Worm (Caenorhabditis elegans) whole organism, late embryonic: ENCODE data around the gene C26B2.2.

Source experiments
- C08G9.2 ChIP-seq: sonication (generic microtip); optimal IDR thresholded peaks from 2 replicates; lab custom pipeline; 2016; ENCODE audit warnings: mild to moderate bottlenecking, missing genetic modification characterization, moderate library complexity, missing compliant biosample characterization
- F13H6.1 ChIP-seq: sonication (generic microtip); optimal IDR thresholded peaks from 2 replicates; lab custom pipeline; 2016; ENCODE audit warnings: missing genetic modification characterization, missing compliant biosample characterization
- T23F11.4 ChIP-seq: fragments of 200-800 bp; sonication (Bioruptor generic); optimal IDR thresholded peaks from 2 replicates; lab custom pipeline; 2018; ENCODE audit warnings: mild to moderate bottlenecking, missing genetic modification characterization, missing compliant biosample characterization
- Y22D7AL.16 ChIP-seq: sonication (generic microtip); optimal IDR thresholded peaks from 2 replicates; lab custom pipeline; 2016; ENCODE audit warnings: missing genetic modification characterization, missing compliant biosample characterization
- ahr-1 ChIP-seq: sonication (generic microtip); optimal IDR thresholded peaks from 2 replicates; lab custom pipeline; 2016; ENCODE audit warnings: missing genetic modification characterization, missing compliant biosample characterization
- ama-1 ChIP-seq: fragments of 150-350 bp; optimal IDR thresholded peaks from 2 replicates; lab custom pipeline; 2014
- ceh-18 ChIP-seq: sonication (generic microtip); optimal IDR thresholded peaks from 2 replicates; lab custom pipeline; 2016; ENCODE audit warnings: missing genetic modification characterization, missing compliant biosample characterization
- ceh-2 ChIP-seq: sonication (generic microtip); optimal IDR thresholded peaks from 2 replicates; lab custom pipeline; 2016; ENCODE audit warnings: missing genotype, missing genetic modification characterization, missing compliant biosample characterization
- ceh-30 ChIP-seq: fragments of 150-350 bp; optimal IDR thresholded peaks from 2 replicates; lab custom pipeline; 2014; ENCODE audit warnings: missing biosample characterization, missing genetic modification characterization
- ceh-31 ChIP-seq: sonication (generic microtip); optimal IDR thresholded peaks from 2 replicates; lab custom pipeline; 2016; ENCODE audit warnings: missing genetic modification characterization, missing compliant biosample characterization
- ceh-45 ChIP-seq: fragments of 200-800 bp; sonication (Bioruptor generic); IDR thresholded peaks from 2 replicates; pipeline ENCODE4 v1.3.6; 2022; ENCODE audit warnings: missing genetic modification reagents, missing genetic modification characterization, missing compliant biosample characterization
- ceh-48 ChIP-seq: sonication (generic microtip); optimal IDR thresholded peaks from 2 replicates; lab custom pipeline; 2016; ENCODE audit warnings: missing genetic modification characterization, inconsistent platforms, missing compliant biosample characterization
- ceh-6 ChIP-seq: fragments of 200-800 bp; sonication (Bioruptor generic); optimal IDR thresholded peaks from 2 replicates; lab custom pipeline; 2018; ENCODE audit warnings: mild to moderate bottlenecking, missing genetic modification characterization, missing compliant biosample characterization
- ceh-9 ChIP-seq: sonication (generic microtip); optimal IDR thresholded peaks from 2 replicates; lab custom pipeline; 2016; ENCODE audit warnings: mild to moderate bottlenecking, missing genetic modification characterization, inconsistent platforms, missing compliant biosample characterization
- che-1 ChIP-seq: sonication (generic microtip); optimal IDR thresholded peaks from 2 replicates; lab custom pipeline; 2016; ENCODE audit warnings: mild to moderate bottlenecking, missing genetic modification characterization, missing compliant biosample characterization
- dmd-4 ChIP-seq: sonication (generic microtip); optimal IDR thresholded peaks from 2 replicates; lab custom pipeline; 2016; ENCODE audit warnings: borderline replicate concordance, missing genetic modification characterization, missing compliant biosample characterization
- elt-2 ChIP-seq: sonication (generic microtip); optimal IDR thresholded peaks from 2 replicates; lab custom pipeline; 2016; ENCODE audit warnings: missing genetic modification reagents, missing genetic modification characterization, missing compliant biosample characterization
- elt-4 ChIP-seq: sonication (generic microtip); optimal IDR thresholded peaks from 2 replicates; lab custom pipeline; 2016; ENCODE audit warnings: missing genetic modification characterization, missing compliant biosample characterization
- fkh-10 ChIP-seq: fragments of 150-350 bp; optimal IDR thresholded peaks from 2 replicates; lab custom pipeline; 2014; ENCODE audit warnings: missing biosample characterization, missing genetic modification reagents, missing genetic modification characterization
- hlh-13 ChIP-seq: fragments of 200-800 bp; sonication (Bioruptor generic); optimal IDR thresholded peaks from 2 replicates; lab custom pipeline; 2018; ENCODE audit warnings: mild to moderate bottlenecking, missing genetic modification characterization, missing compliant biosample characterization
- hlh-30 ChIP-seq: sonication (generic microtip); optimal IDR thresholded peaks from 2 replicates; lab custom pipeline; 2017; ENCODE audit warnings: antibody characterized with exemption, missing genetic modification characterization, missing compliant biosample characterization; ENCODE audit not compliant: insufficient read depth
- hlh-6 ChIP-seq: sonication (generic microtip); optimal IDR thresholded peaks from 2 replicates; lab custom pipeline; 2016; ENCODE audit warnings: missing genotype, missing genetic modification characterization, missing compliant biosample characterization
- lin-11 ChIP-seq: fragments of 200-800 bp; sonication (Bioruptor generic); optimal IDR thresholded peaks from 2 replicates; lab custom pipeline; 2018; ENCODE audit warnings: mild to moderate bottlenecking, missing genetic modification characterization, missing compliant biosample characterization
- madf-2 ChIP-seq: sonication (generic microtip); optimal IDR thresholded peaks from 2 replicates; lab custom pipeline; 2017; ENCODE audit warnings: missing genetic modification characterization, missing compliant biosample characterization
- mec-3 ChIP-seq: sonication (generic microtip); optimal IDR thresholded peaks from 2 replicates; lab custom pipeline; 2016; ENCODE audit warnings: borderline replicate concordance, missing genetic modification characterization, missing compliant biosample characterization
- nfya-1 ChIP-seq: sonication (generic microtip); optimal IDR thresholded peaks from 2 replicates; lab custom pipeline; 2017; ENCODE audit warnings: missing genetic modification characterization, mild to moderate bottlenecking, missing compliant biosample characterization, antibody characterized with exemption, moderate library complexity
- nhr-11 ChIP-seq: fragments of 150-350 bp; optimal IDR thresholded peaks from 2 replicates; lab custom pipeline; 2014; ENCODE audit warnings: missing biosample characterization, missing genetic modification characterization
- npax-4 ChIP-seq: sonication (generic microtip); optimal IDR thresholded peaks from 2 replicates; lab custom pipeline; 2016; ENCODE audit warnings: missing genetic modification characterization, missing compliant biosample characterization
- pat-9 ChIP-seq: fragments of 200-800 bp; sonication (Bioruptor generic); optimal IDR thresholded peaks from 2 replicates; lab custom pipeline; 2018; ENCODE audit warnings: mild to moderate bottlenecking, missing genetic modification characterization, moderate library complexity, missing compliant biosample characterization
- pax-1 ChIP-seq: fragments of 150-350 bp; optimal IDR thresholded peaks from 2 replicates; lab custom pipeline; 2014; ENCODE audit warnings: missing biosample characterization, missing genetic modification characterization
- pha-2 ChIP-seq: sonication (generic microtip); optimal IDR thresholded peaks from 2 replicates; lab custom pipeline; 2017; ENCODE audit warnings: mild to moderate bottlenecking, missing genetic modification characterization, missing compliant biosample characterization
- pros-1 ChIP-seq: fragments of 150-350 bp; optimal IDR thresholded peaks from 2 replicates; lab custom pipeline; 2014; ENCODE audit warnings: missing biosample characterization, missing genetic modification reagents, missing genetic modification characterization
- sdc-2 ChIP-seq: sonication (generic microtip); optimal IDR thresholded peaks from 2 replicates; lab custom pipeline; 2016; ENCODE audit warnings: missing genotype, missing genetic modification characterization, missing compliant biosample characterization
- syd-9 ChIP-seq: sonication (generic microtip); optimal IDR thresholded peaks from 2 replicates; lab custom pipeline; 2016; ENCODE audit warnings: mild to moderate bottlenecking, missing genetic modification characterization, moderate library complexity, missing compliant biosample characterization
- tbx-7 ChIP-seq: sonication (generic microtip); optimal IDR thresholded peaks from 2 replicates; lab custom pipeline; 2016; ENCODE audit warnings: missing genotype, missing genetic modification characterization, missing compliant biosample characterization
- unc-42 ChIP-seq: sonication (generic microtip); optimal IDR thresholded peaks from 2 replicates; lab custom pipeline; 2016; ENCODE audit warnings: missing genotype, missing genetic modification characterization, missing compliant biosample characterization
- unc-86 ChIP-seq: sonication (generic microtip); optimal IDR thresholded peaks from 2 replicates; lab custom pipeline; 2016; ENCODE audit warnings: missing genetic modification characterization, missing compliant biosample characterization
- zip-5 ChIP-seq: sonication (generic microtip); optimal IDR thresholded peaks from 2 replicates; lab custom pipeline; 2016; ENCODE audit warnings: missing genetic modification characterization, missing compliant biosample characterization
- ztf-16 ChIP-seq: sonication (generic microtip); optimal IDR thresholded peaks from 2 replicates; lab custom pipeline; 2017; ENCODE audit warnings: missing genetic modification characterization, missing compliant biosample characterization

Gene C26B2.2

ce11 chrIV:7983021-7983420 lies 38.9 kb downstream of the C26B2.2 start:
- TF ChIP-seq T23F11.4 (GFP tag; lab: Kevin White, UChicago) (no peak), ceh-2 (tag; lab: Kevin White, UChicago) (no peak), ztf-16 (tag; lab: Kevin White, UChicago) (no peak), Y22D7AL.16 (tag; lab: Kevin White, UChicago) (no peak), syd-9 (tag; lab: Kevin White, UChicago) (no peak), fkh-10 (GFP tag; lab: Kevin White, UChicago) (no peak), ceh-9 (tag; lab: Kevin White, UChicago) (no peak), pros-1 (no peak), npax-4 (no peak), ceh-18 (tag; lab: Kevin White, UChicago) (no peak), ceh-48 (tag; lab: Kevin White, UChicago) (no peak), pat-9 (tag; lab: Kevin White, UChicago) (no peak), ahr-1 (no peak), nhr-11 (tag; lab: Kevin White, UChicago) (no peak)

- peak; percentile 7 for TF ChIP-seq unc-42 (tag; lab: Kevin White, UChicago)
- no peak for TF ChIP-seq unc-86
- no peak for TF ChIP-seq ceh-31 (tag; lab: Kevin White, UChicago)
- TF ChIP-seq zip-5 (tag; lab: Kevin White, UChicago), result no peak
- no peak for TF ChIP-seq syd-9 (tag; lab: Kevin White, UChicago)
- TF ChIP-seq F13H6.1 (tag; lab: Kevin White, UChicago), result no peak
- no peak for TF ChIP-seq pha-2 (tag; lab: Kevin White, UChicago)
- TF ChIP-seq C08G9.2 (tag; lab: Kevin White, UChicago), result no peak
- peak; percentile 35 for TF ChIP-seq hlh-30 (tag; lab: Kevin White, UChicago)
- no peak for TF ChIP-seq madf-2
- TF ChIP-seq hlh-13 (GFP tag; lab: Kevin White, UChicago), result no peak
- no peak for TF ChIP-seq hlh-6 (tag; lab: Kevin White, UChicago)
- TF ChIP-seq elt-2, result no peak
- TF ChIP-seq elt-4, result no peak
- no peak for TF ChIP-seq ama-1 (lab: Kevin White, UChicago)
- TF ChIP-seq mec-3 (tag; lab: Kevin White, UChicago), result no peak
- TF ChIP-seq ceh-45 (GFP tag; lab: Robert Waterston, UW), result no peak
- no peak for TF ChIP-seq tbx-7 (tag; lab: Kevin White, UChicago)
- TF ChIP-seq nfya-1 (tag; lab: Kevin White, UChicago), result peak; percentile 14
Measured at ce11 chrIV:7982024-7982576, 39.8 kb downstream of the C26B2.2 start, which contains the start of gene arf-5. TSS of gene arf-5 (plus strand) at chrIV:7982526.

ce11 chrIV:7979588-7979987 lies 42.3 kb downstream of the C26B2.2 start, which contains the start of gene unc-24:
TSS of gene unc-24 (plus strand) at chrIV:7979870.
- peak; percentile 64 for TF ChIP-seq nfya-1 (tag; lab: Kevin White, UChicago)
- no peak for TF ChIP-seq sdc-2 (tag; lab: Kevin White, UChicago)
- no peak for TF ChIP-seq dmd-4 (tag; lab: Kevin White, UChicago)
- TF ChIP-seq unc-86, result no peak
- no peak for TF ChIP-seq zip-5 (tag; lab: Kevin White, UChicago)
- TF ChIP-seq ceh-6 (GFP tag; lab: Kevin White, UChicago), result no peak
- no peak for TF ChIP-seq pax-1 (tag; lab: Kevin White, UChicago)
- no peak for TF ChIP-seq ahr-1
- TF ChIP-seq unc-42 (tag; lab: Kevin White, UChicago), result peak; percentile 95
- TF ChIP-seq npax-4, result no peak
- TF ChIP-seq ceh-9 (tag; lab: Kevin White, UChicago), result no peak
- no peak for TF ChIP-seq ceh-30
- TF ChIP-seq pha-2 (tag; lab: Kevin White, UChicago), result no peak
- TF ChIP-seq che-1 (tag; lab: Kevin White, UChicago), result no peak
- TF ChIP-seq lin-11 (tag; lab: Kevin White, UChicago), result no peak
- peak; percentile 56 for TF ChIP-seq ceh-48 (tag; lab: Kevin White, UChicago)
- no peak for TF ChIP-seq ceh-18 (tag; lab: Kevin White, UChicago)
